Worm (Caenorhabditis elegans) whole organism, late embryonic: Measurements from ENCODE around the gene srx-8.

Experiments
- C38D4.7 ChIP-seq: fragments of 200-800 bp; sonication (Bioruptor generic); optimal IDR thresholded peaks from 2 replicates; lab custom pipeline; 2018; ENCODE audit warnings: mild to moderate bottlenecking, missing genetic modification characterization, moderate library complexity, missing compliant biosample characterization
- F13H6.1 ChIP-seq: sonication (generic microtip); optimal IDR thresholded peaks from 2 replicates; lab custom pipeline; 2016; ENCODE audit warnings: missing genetic modification characterization, missing compliant biosample characterization
- ceh-2 ChIP-seq: sonication (generic microtip); optimal IDR thresholded peaks from 2 replicates; lab custom pipeline; 2016; ENCODE audit warnings: missing genotype, missing genetic modification characterization, missing compliant biosample characterization
- ceh-24 ChIP-seq: sonication (generic microtip); optimal IDR thresholded peaks from 2 replicates; lab custom pipeline; 2016; ENCODE audit warnings: mild to moderate bottlenecking, missing genetic modification characterization, missing compliant biosample characterization
- ceh-30 ChIP-seq: fragments of 150-350 bp; optimal IDR thresholded peaks from 2 replicates; lab custom pipeline; 2014; ENCODE audit warnings: missing biosample characterization, missing genetic modification characterization
- ceh-31 ChIP-seq: sonication (generic microtip); optimal IDR thresholded peaks from 2 replicates; lab custom pipeline; 2016; ENCODE audit warnings: missing genetic modification characterization, missing compliant biosample characterization
- ceh-45 ChIP-seq: fragments of 200-800 bp; sonication (Bioruptor generic); IDR thresholded peaks from 2 replicates; pipeline ENCODE4 v1.3.6; 2022; ENCODE audit warnings: missing genetic modification reagents, missing genetic modification characterization, missing compliant biosample characterization
- ceh-9 ChIP-seq: sonication (generic microtip); optimal IDR thresholded peaks from 2 replicates; lab custom pipeline; 2016; ENCODE audit warnings: mild to moderate bottlenecking, missing genetic modification characterization, inconsistent platforms, missing compliant biosample characterization
- dmd-4 ChIP-seq: sonication (generic microtip); optimal IDR thresholded peaks from 2 replicates; lab custom pipeline; 2016; ENCODE audit warnings: borderline replicate concordance, missing genetic modification characterization, missing compliant biosample characterization
- dve-1 ChIP-seq: sonication (generic microtip); optimal IDR thresholded peaks from 2 replicates; lab custom pipeline; 2017; ENCODE audit warnings: antibody characterized with exemption, mild to moderate bottlenecking, missing genetic modification characterization, missing compliant biosample characterization
- elt-2 ChIP-seq: sonication (generic microtip); optimal IDR thresholded peaks from 2 replicates; lab custom pipeline; 2016; ENCODE audit warnings: missing genetic modification reagents, missing genetic modification characterization, missing compliant biosample characterization
- eyg-1 ChIP-seq: sonication (generic microtip); optimal IDR thresholded peaks from 2 replicates; lab custom pipeline; 2016; ENCODE audit warnings: missing genotype, missing genetic modification characterization, missing compliant biosample characterization
- gmeb-2 ChIP-seq: sonication (generic microtip); optimal IDR thresholded peaks from 2 replicates; lab custom pipeline; 2016; ENCODE audit warnings: missing genetic modification characterization, inconsistent platforms, missing compliant biosample characterization
- hlh-15 ChIP-seq: sonication (generic microtip); optimal IDR thresholded peaks from 2 replicates; lab custom pipeline; 2016; ENCODE audit warnings: missing genetic modification characterization, missing compliant biosample characterization
- hlh-6 ChIP-seq: sonication (generic microtip); optimal IDR thresholded peaks from 2 replicates; lab custom pipeline; 2016; ENCODE audit warnings: missing genotype, missing genetic modification characterization, missing compliant biosample characterization
- lin-11 ChIP-seq: fragments of 200-800 bp; sonication (Bioruptor generic); optimal IDR thresholded peaks from 2 replicates; lab custom pipeline; 2018; ENCODE audit warnings: mild to moderate bottlenecking, missing genetic modification characterization, missing compliant biosample characterization
- nfya-1 ChIP-seq: sonication (generic microtip); optimal IDR thresholded peaks from 2 replicates; lab custom pipeline; 2017; ENCODE audit warnings: missing genetic modification characterization, mild to moderate bottlenecking, missing compliant biosample characterization, antibody characterized with exemption, moderate library complexity
- nhr-232 ChIP-seq: sonication (generic microtip); optimal IDR thresholded peaks from 2 replicates; lab custom pipeline; 2016; ENCODE audit warnings: missing genetic modification characterization, missing compliant biosample characterization
- npax-4 ChIP-seq: sonication (generic microtip); optimal IDR thresholded peaks from 2 replicates; lab custom pipeline; 2016; ENCODE audit warnings: missing genetic modification characterization, missing compliant biosample characterization
- odd-2 ChIP-seq: sonication (generic microtip); optimal IDR thresholded peaks from 2 replicates; lab custom pipeline; 2017; ENCODE audit warnings: antibody characterized with exemption, mild to moderate bottlenecking, missing genetic modification characterization, missing compliant biosample characterization
- pax-1 ChIP-seq: fragments of 150-350 bp; optimal IDR thresholded peaks from 2 replicates; lab custom pipeline; 2014; ENCODE audit warnings: missing biosample characterization, missing genetic modification characterization
- pha-4 ChIP-seq: fragments of 150-350 bp; optimal IDR thresholded peaks from 2 replicates; lab custom pipeline; 2018; ENCODE audit warnings: missing biosample characterization, missing genetic modification reagents, missing genetic modification characterization
- pqm-1 ChIP-seq: sonication (generic microtip); optimal IDR thresholded peaks from 2 replicates; lab custom pipeline; 2016; ENCODE audit warnings: missing genetic modification characterization, missing compliant biosample characterization
- sdc-2 ChIP-seq: sonication (generic microtip); optimal IDR thresholded peaks from 2 replicates; lab custom pipeline; 2016; ENCODE audit warnings: missing genotype, missing genetic modification characterization, missing compliant biosample characterization
- sox-2 ChIP-seq: fragments of 200-800 bp; sonication (Bioruptor generic); IDR thresholded peaks from 2 replicates; pipeline ENCODE4 v1.3.6; 2022; ENCODE audit warnings: missing genetic modification reagents, missing genetic modification characterization, missing compliant biosample characterization
- sox-4 ChIP-seq: sonication (generic microtip); optimal IDR thresholded peaks from 2 replicates; lab custom pipeline; 2017; ENCODE audit warnings: mild to moderate bottlenecking, missing genetic modification characterization, inconsistent platforms, missing compliant biosample characterization
- tbx-2 ChIP-seq: sonication (generic microtip); optimal IDR thresholded peaks from 2 replicates; lab custom pipeline; 2016; ENCODE audit warnings: missing genetic modification characterization, missing compliant biosample characterization
- ttx-3 ChIP-seq: sonication (generic microtip); optimal IDR thresholded peaks from 2 replicates; lab custom pipeline; 2016; ENCODE audit warnings: missing genetic modification reagents, missing genetic modification characterization, missing compliant biosample characterization
- unc-3 ChIP-seq, 2 experiments: fragments of 200-800 bp in 1 of 2; sonication (Bioruptor generic) in 1 of 2; sonication (generic microtip) in 1 of 2; conservative IDR thresholded peaks in 1 of 2; optimal IDR thresholded peaks in 1 of 2; 2 replicates each; pipeline versions ENCODE4 v1.3.6 to Lab custom; 2016 to 2022; ENCODE audit warnings: missing compliant biosample characterization in 2 of 2, missing genetic modification characterization in 2 of 2, missing genetic modification reagents in 1 of 2
- unc-42 ChIP-seq: sonication (generic microtip); optimal IDR thresholded peaks from 2 replicates; lab custom pipeline; 2016; ENCODE audit warnings: missing genotype, missing genetic modification characterization, missing compliant biosample characterization
- unc-55 ChIP-seq: sonication (generic microtip); optimal IDR thresholded peaks from 2 replicates; lab custom pipeline; 2017; ENCODE audit warnings: missing biosample characterization, missing genetic modification reagents, missing genetic modification characterization
- ztf-16 ChIP-seq: sonication (generic microtip); optimal IDR thresholded peaks from 2 replicates; lab custom pipeline; 2017; ENCODE audit warnings: missing genetic modification characterization, missing compliant biosample characterization

The srx-8 gene

DNA sequence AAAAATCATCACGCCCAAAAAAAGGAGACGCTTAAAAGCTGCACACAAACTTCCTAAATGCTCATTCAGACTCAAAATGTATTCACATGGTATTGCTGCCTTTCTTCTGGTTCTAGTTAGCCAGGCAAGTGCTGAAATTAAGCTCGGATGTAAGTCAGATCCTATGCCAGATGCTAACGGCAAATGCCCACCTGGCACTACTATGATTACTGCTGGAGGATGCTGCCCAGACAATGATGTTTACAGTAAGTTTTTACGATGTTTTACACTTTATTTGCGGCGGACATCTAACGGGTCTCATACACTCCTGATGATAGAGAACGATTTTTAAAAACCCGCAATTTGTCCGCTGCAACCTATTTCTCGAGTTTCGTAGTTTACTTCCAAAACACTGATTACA, 19.4 kb downstream of the srx-8 start, which contains the start of gene C14C6.5:
TSS of gene C14C6.5 (plus strand) at position 58 of the 400 bp plus-strand sequence.
- no peak for TF ChIP-seq ztf-16 (tag; lab: Kevin White, UChicago)
- no peak for TF ChIP-seq ttx-3 (tag; lab: Kevin White, UChicago)
- no peak for TF ChIP-seq C38D4.7 (GFP tag; lab: Kevin White, UChicago)

DNA sequence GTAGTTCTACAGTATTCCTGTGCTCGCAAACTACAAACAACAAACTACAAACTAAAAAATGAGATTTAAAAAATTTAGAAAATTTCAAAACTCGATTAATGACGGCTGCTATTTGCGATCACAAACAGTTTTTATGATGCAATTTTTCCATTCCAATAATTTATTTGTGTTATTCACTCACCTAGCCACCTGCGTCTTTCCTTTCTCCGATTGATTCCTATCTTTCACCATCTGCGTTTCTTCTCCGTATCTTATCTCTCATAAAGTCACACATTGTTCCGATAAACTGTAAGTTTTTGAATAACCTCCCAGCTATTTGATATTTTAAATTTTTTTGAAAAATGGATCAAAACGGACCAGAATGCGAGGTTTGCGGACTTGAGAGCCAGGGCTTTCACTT, 21.8 kb downstream of the srx-8 start, which contains the start of gene nhr-132:
TSS of gene nhr-132 (plus strand) at position 271 of the 400 bp plus-strand sequence.
- peak; percentile 21 for TF ChIP-seq elt-2
- TF ChIP-seq ceh-2: no peak
- TF ChIP-seq eyg-1 (tag; lab: Kevin White, UChicago): no peak
- peak; percentile 14 for TF ChIP-seq nfya-1 (tag; lab: Kevin White, UChicago)

DNA sequence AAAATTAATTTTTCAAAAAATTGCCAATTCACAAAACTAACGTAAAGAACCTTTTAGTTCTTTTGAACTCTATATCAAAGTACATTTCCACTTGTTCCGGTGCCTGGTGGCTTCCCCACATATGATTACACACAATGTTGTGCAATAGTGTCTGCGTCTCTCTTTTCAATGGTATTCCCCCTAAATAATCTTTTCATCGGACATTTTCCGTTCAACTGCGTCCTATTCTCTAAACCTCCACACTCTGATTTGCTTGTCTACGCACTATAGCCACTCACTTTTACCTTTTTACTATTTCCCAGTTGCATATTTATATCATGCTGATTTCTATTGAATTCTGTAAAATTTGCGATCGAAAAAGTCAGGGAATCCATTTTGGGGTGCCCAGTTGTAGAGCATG, 23.9 kb downstream of the srx-8 start, which contains the start of gene nhr-58:
TSS of gene nhr-58 (plus strand) at position 214 of the 400 bp plus-strand sequence.
- TF ChIP-seq ceh-9 (tag; lab: Kevin White, UChicago) (no peak), pax-1 (tag; lab: Kevin White, UChicago) (peak; percentile 21), F13H6.1 (tag; lab: Kevin White, UChicago) (no peak), elt-2 (peak; percentile 72), unc-3 (GFP tag; conservative IDR thresholded peaks at IDR 0.05; lab: Robert Waterston, UW) (no peak), unc-3 (tag; optimal IDR thresholded peaks at IDR 0.05; lab: Kevin White, UChicago) (no peak), nfya-1 (tag; lab: Kevin White, UChicago) (peak; percentile 34), ceh-31 (tag; lab: Kevin White, UChicago) (peak; percentile 38), nhr-232 (tag; lab: Kevin White, UChicago) (no peak), unc-55 (GFP tag; lab: Kevin White, UChicago) (peak; percentile 67), unc-42 (tag; lab: Kevin White, UChicago) (no peak), npax-4 (tag; lab: Kevin White, UChicago) (no peak), tbx-2 (tag; lab: Kevin White, UChicago) (peak; percentile 38)

ce11 chrV:527602-528001, 28.4 kb downstream of the srx-8 start, which contains the start of gene srw-108:
Gene srw-108, plus strand, starts transcription at chrV:527902.
- TF ChIP-seq nfya-1 (tag; lab: Kevin White, UChicago) (no peak), pqm-1 (tag; lab: Kevin White, UChicago) (no peak), hlh-15 (tag; lab: Kevin White, UChicago) (no peak), ceh-30 (tag; lab: Kevin White, UChicago) (no peak)

- no peak for TF ChIP-seq ceh-45 (GFP tag; lab: Robert Waterston, UW)
- no peak for TF ChIP-seq dve-1
- TF ChIP-seq gmeb-2 (tag; lab: Kevin White, UChicago): no peak
- TF ChIP-seq sdc-2 (tag; lab: Kevin White, UChicago): no peak
- TF ChIP-seq dmd-4: no peak
- no peak for TF ChIP-seq odd-2 (tag; lab: Kevin White, UChicago)
- TF ChIP-seq eyg-1 (tag; lab: Kevin White, UChicago): no peak
- no peak for TF ChIP-seq ceh-24 (tag; lab: Kevin White, UChicago)
- TF ChIP-seq hlh-6 (tag; lab: Kevin White, UChicago): no peak
- no peak for TF ChIP-seq elt-2
- TF ChIP-seq nhr-232 (tag; lab: Kevin White, UChicago): no peak
- TF ChIP-seq pha-4 (tag; lab: Kevin White, UChicago): no peak
- no peak for TF ChIP-seq lin-11 (tag; lab: Kevin White, UChicago)
- TF ChIP-seq sox-4 (tag; lab: Kevin White, UChicago): no peak
- TF ChIP-seq sox-2 (GFP tag; lab: Robert Waterston, UW): no peak
Observed at ce11 chrV:525040-525439, 30.9 kb downstream of the srx-8 start, which contains the start of gene R11G11.16. Gene R11G11.16, minus strand, starts transcription at chrV:525140.
